Worm (Caenorhabditis elegans): ENCODE measurements around the gene Y71H2AM.11.
A peak's percentile ranks its signal among the peaks of the same experiment; 100 is the strongest.
"Not testable (repeated sequence)": the region's sequence is repeated elsewhere in the genome, so short reads cannot be mapped to it uniquely, and the experiment has no call there.

Y71H2AM.11 gene

ce11 chrIII:2699363-2699762, 25.5 kb downstream of the Y71H2AM.11 start, which contains the start of gene cox-6B:
Gene cox-6B, plus strand, starts transcription at chrIII:2699663.
- not testable (repeated sequence) for TF ChIP-seq hlh-4, unc-130, fkh-8 (tag; optimal IDR thresholded peaks at IDR 0.05)

- TF ChIP-seq pag-3 (tag; optimal IDR thresholded peaks at IDR 0.05; ENCODE audit: borderline replicate concordance, insufficient read depth), result no peak
- peak; percentile 79 for TF ChIP-seq egl-13 (tag; optimal IDR thresholded peaks at IDR 0.05)
- TF ChIP-seq mab-9 (GFP tag; IDR thresholded peaks at IDR 0.05), result no peak
- no peak for TF ChIP-seq fkh-10 (GFP tag; optimal IDR thresholded peaks at IDR 0.05)
- peak; percentile 57 for TF ChIP-seq snu-23 (GFP tag; optimal IDR thresholded peaks at IDR 0.05)
- no peak for TF ChIP-seq mdl-1 (tag; optimal IDR thresholded peaks at IDR 0.05)
- TF ChIP-seq nhr-19 (GFP tag; conservative IDR thresholded peaks at IDR 0.05), result no peak
- TF ChIP-seq irx-1 (tag; optimal IDR thresholded peaks at IDR 0.05), result no peak
- TF ChIP-seq isw-1 (GFP tag; IDR thresholded peaks at IDR 0.05), result peak; percentile 10; the same call in 1 of the 2 replicates
- no peak for TF ChIP-seq unc-62 (GFP tag; optimal IDR thresholded peaks at IDR 0.05)
- TF ChIP-seq ceh-88 (GFP tag; IDR thresholded peaks at IDR 0.05), result no peak
- TF ChIP-seq ztf-11 (tag; optimal IDR thresholded peaks at IDR 0.05), result no peak
- peak; percentile 35 to 50 for TF ChIP-seq lin-35 (GFP tag; optimal IDR thresholded peaks at IDR 0.05)
- TF ChIP-seq hpl-2 (GFP tag; optimal IDR thresholded peaks at IDR 0.05), result no peak
- TF ChIP-seq nhr-237 (tag; optimal IDR thresholded peaks at IDR 0.05), result no peak
- TF ChIP-seq blmp-1 (tag; optimal IDR thresholded peaks at IDR 0.05), result peak; percentile 39
- no peak for TF ChIP-seq zag-1 (tag; optimal IDR thresholded peaks at IDR 0.05)
- no peak for TF ChIP-seq unc-30 (tag; optimal IDR thresholded peaks at IDR 0.05)
- no peak for TF ChIP-seq zip-4 (GFP tag; optimal IDR thresholded peaks at IDR 0.05)
- no peak for TF ChIP-seq unc-98 (GFP tag; IDR thresholded peaks at IDR 0.05)
- TF ChIP-seq ceh-63 (GFP tag; optimal IDR thresholded peaks at IDR 0.05), result no peak
- no peak for TF ChIP-seq hlh-4 (tag; optimal IDR thresholded peaks at IDR 0.05)
- TF ChIP-seq ces-1 (GFP tag; optimal IDR thresholded peaks at IDR 0.05), result no peak
- TF ChIP-seq hlh-17 (GFP tag; optimal IDR thresholded peaks at IDR 0.05; ENCODE audit: borderline replicate concordance), result no peak
- no peak for TF ChIP-seq pqm-1 (tag; optimal IDR thresholded peaks at IDR 0.05)
- TF ChIP-seq ets-5 (GFP tag; IDR thresholded peaks at IDR 0.05), result no peak
- TF ChIP-seq fkh-4 (tag; optimal IDR thresholded peaks at IDR 0.05; ENCODE audit: borderline replicate concordance), result no peak
- no peak for TF ChIP-seq ztf-4 (tag; optimal IDR thresholded peaks at IDR 0.05)
- TF ChIP-seq lin-13 (GFP tag; optimal IDR thresholded peaks at IDR 0.05), result peak; percentile 35
- TF ChIP-seq vab-15 (tag; optimal IDR thresholded peaks at IDR 0.05), result no peak
- TF ChIP-seq sox-4 (tag; optimal IDR thresholded peaks at IDR 0.05), result no peak
- no peak for TF ChIP-seq alr-1 (tag; optimal IDR thresholded peaks at IDR 0.05; ENCODE audit: borderline replicate concordance)
- TF ChIP-seq lin-14 (GFP tag; optimal IDR thresholded peaks at IDR 0.05), result no peak
- TF ChIP-seq nhr-28 (tag; optimal IDR thresholded peaks at IDR 0.05), result no peak
- TF ChIP-seq xbp-1 (tag; optimal IDR thresholded peaks at IDR 0.05), result peak; percentile 31
- TF ChIP-seq fos-1 (tag; optimal IDR thresholded peaks at IDR 0.05), result no peak
- TF ChIP-seq sup-37 (GFP tag; optimal IDR thresholded peaks at IDR 0.05), result no peak
- TF ChIP-seq lir-3 (tag; optimal IDR thresholded peaks at IDR 0.05; ENCODE audit: poor library complexity), result no peak
- TF ChIP-seq ceh-90 (tag; optimal IDR thresholded peaks at IDR 0.05), result no peak
- peak; percentile 11 to 61 (median 28) for TF ChIP-seq dpl-1 (GFP tag; optimal IDR thresholded peaks at IDR 0.05)
- TF ChIP-seq sptf-1 (tag; optimal IDR thresholded peaks at IDR 0.05), result no peak
- TF ChIP-seq nhr-11 (tag; optimal IDR thresholded peaks at IDR 0.05), result no peak
- TF ChIP-seq swsn-7 (tag; optimal IDR thresholded peaks at IDR 0.05), result peak; percentile 39
- TF ChIP-seq nhr-20 (tag; optimal IDR thresholded peaks at IDR 0.05), result peak; percentile 19
- no peak for TF ChIP-seq mef-2 (tag; optimal IDR thresholded peaks at IDR 0.05)
- peak; percentile 63 for TF ChIP-seq nhr-71 (tag; optimal IDR thresholded peaks at IDR 0.05)
- no peak for TF ChIP-seq rnt-1 (tag; optimal IDR thresholded peaks at IDR 0.05)
- peak; percentile 9 to 57 (median 41) for TF ChIP-seq ceh-82 (tag; optimal IDR thresholded peaks at IDR 0.05)
- no peak for TF ChIP-seq nhr-76 (tag; optimal IDR thresholded peaks at IDR 0.05)
These were observed 26.2 kb downstream of the Y71H2AM.11 start, which contains the start of gene slc-30A9 for ce11 chrIII:2698740-2699139. Gene slc-30A9, minus strand, starts transcription at chrIII:2698817.
